Worm (Caenorhabditis elegans) whole organism, early embryonic: ENCODE measurements around the gene Y67H2A.7.

ENCODE experiments used
- B0310.2 ChIP-seq: sonication (generic microtip); optimal IDR thresholded peaks from 2 replicates; lab custom pipeline; 2016; ENCODE audit warnings: mild to moderate bottlenecking, missing genetic modification characterization, missing compliant biosample characterization
- F13C5.2 ChIP-seq: sonication (generic microtip); optimal IDR thresholded peaks from 2 replicates; lab custom pipeline; 2017; ENCODE audit warnings: mild to moderate bottlenecking, missing genetic modification characterization, inconsistent platforms, missing compliant biosample characterization
- aly-1 ChIP-seq: sonication (generic microtip); optimal IDR thresholded peaks from 2 replicates; lab custom pipeline; 2016; ENCODE audit warnings: missing genetic modification characterization, missing compliant biosample characterization
- ama-1 ChIP-seq: fragments of 150-350 bp; optimal IDR thresholded peaks from 2 replicates; lab custom pipeline; 2014
- ceh-13 ChIP-seq: fragments of 200-800 bp; sonication (Bioruptor generic); optimal IDR thresholded peaks from 2 replicates; lab custom pipeline; 2018; ENCODE audit warnings: mild to moderate bottlenecking, missing genetic modification characterization, missing compliant biosample characterization
- ceh-36 ChIP-seq: sonication (generic microtip); optimal IDR thresholded peaks from 2 replicates; lab custom pipeline; 2016; ENCODE audit warnings: missing genetic modification characterization, inconsistent platforms, missing compliant biosample characterization
- ets-7 ChIP-seq: sonication (generic microtip); optimal IDR thresholded peaks from 2 replicates; lab custom pipeline; 2016; ENCODE audit warnings: missing genotype, missing genetic modification characterization, missing compliant biosample characterization
- flt-1 ChIP-seq: fragments of 200-800 bp; sonication (Bioruptor generic); IDR thresholded peaks from 2 replicates; pipeline ENCODE4 v1.3.6; 2022; ENCODE audit warnings: missing genetic modification characterization, missing compliant biosample characterization
- hmbx-1 ChIP-seq: sonication (generic microtip); optimal IDR thresholded peaks from 2 replicates; lab custom pipeline; 2016; ENCODE audit warnings: mild to moderate bottlenecking, missing genetic modification characterization, missing compliant biosample characterization
- hmg-4 ChIP-seq: fragments of 200-800 bp; sonication (Bioruptor generic); optimal IDR thresholded peaks from 2 replicates; lab custom pipeline; 2018; ENCODE audit warnings: mild to moderate bottlenecking, missing genetic modification characterization, missing compliant biosample characterization
- hnd-1 ChIP-seq: sonication (generic microtip); optimal IDR thresholded peaks from 2 replicates; lab custom pipeline; 2016; ENCODE audit warnings: missing genetic modification characterization, missing compliant biosample characterization
- pes-1 ChIP-seq: fragments of 200-800 bp; sonication (Bioruptor generic); IDR thresholded peaks from 2 replicates; pipeline ENCODE4 v1.3.6; 2022; ENCODE audit warnings: missing genetic modification reagents, missing genetic modification characterization, missing compliant biosample characterization
- scrt-1 ChIP-seq: fragments of 200-800 bp; sonication (Bioruptor generic); IDR thresholded peaks from 2 replicates; pipeline ENCODE4 v1.3.6; 2022; ENCODE audit warnings: missing genetic modification characterization, missing compliant biosample characterization
- sea-1 ChIP-seq: fragments of 200-800 bp; sonication (Bioruptor generic); conservative IDR thresholded peaks from 2 replicates; pipeline ENCODE4 v1.3.6; 2022; ENCODE audit warnings: missing genetic modification characterization, missing compliant biosample characterization
- tbx-11 ChIP-seq: fragments of 200-800 bp; sonication (Bioruptor generic); IDR thresholded peaks from 2 replicates; pipeline ENCODE4 v1.3.6; 2022; ENCODE audit warnings: missing genetic modification characterization, missing compliant biosample characterization
- tbx-37 ChIP-seq: fragments of 200-800 bp; sonication (Bioruptor generic); conservative IDR thresholded peaks from 2 replicates; pipeline ENCODE4 v1.3.6; 2022; ENCODE audit warnings: missing genetic modification reagents, missing genetic modification characterization, missing compliant biosample characterization
- tra-4 ChIP-seq: sonication (generic microtip); optimal IDR thresholded peaks from 2 replicates; lab custom pipeline; 2017; ENCODE audit warnings: missing genetic modification characterization, missing compliant biosample characterization

The Y67H2A.7 gene

ce11 chrIV:13289321-13289720, 14.2 kb upstream of the Y67H2A.7 start, which contains the start of gene Y67H2A.10:
Gene Y67H2A.10 (minus strand): TSS chrIV:13289504.
- TF ChIP-seq tbx-11 (GFP tag; lab: Robert Waterston, UW) (no peak), ets-7 (tag; lab: Kevin White, UChicago) (no peak), hmg-4 (no peak), ceh-36 (tag; lab: Kevin White, UChicago) (no peak), B0310.2 (tag; lab: Kevin White, UChicago) (no peak), aly-1 (tag; lab: Kevin White, UChicago) (no peak), hmbx-1 (no peak), pes-1 (0 out of 2 replicates have a peak, but pooled peaks have one; percentile 9), hnd-1 (no peak), ama-1 (no peak), flt-1 (GFP tag; lab: Robert Waterston, UW) (no peak), ceh-13 (no peak), scrt-1 (no peak), F13C5.2 (tag; lab: Kevin White, UChicago) (peak; percentile 42), sea-1 (GFP tag; lab: Robert Waterston, UW) (no peak), tbx-37 (GFP tag; lab: Robert Waterston, UW) (0 out of 2 replicates have a peak, but pooled peaks have one; percentile 27), tra-4 (tag; lab: Kevin White, UChicago) (no peak)

ce11 chrIV:13290239-13290638, 13.3 kb upstream of the Y67H2A.7 start:
- TF ChIP-seq ama-1 (no peak), ceh-13 (no peak), aly-1 (tag; lab: Kevin White, UChicago) (no peak), ets-7 (tag; lab: Kevin White, UChicago) (no peak), tra-4 (tag; lab: Kevin White, UChicago) (no peak), hmg-4 (no peak), hmbx-1 (no peak), B0310.2 (tag; lab: Kevin White, UChicago) (no peak), tbx-11 (GFP tag; lab: Robert Waterston, UW) (no peak), F13C5.2 (tag; lab: Kevin White, UChicago) (no peak), tbx-37 (GFP tag; lab: Robert Waterston, UW) (no peak), ceh-36 (tag; lab: Kevin White, UChicago) (no peak), scrt-1 (no peak), flt-1 (GFP tag; lab: Robert Waterston, UW) (no peak), sea-1 (GFP tag; lab: Robert Waterston, UW) (no peak)

- 0 out of 2 replicates have a peak, but pooled peaks have one; percentile 32 for TF ChIP-seq flt-1 (GFP tag; lab: Robert Waterston, UW)
- peak; percentile 20 for TF ChIP-seq F13C5.2 (tag; lab: Kevin White, UChicago)
- TF ChIP-seq ets-7 (tag; lab: Kevin White, UChicago) = no peak
Observed at ce11 chrIV:13297746-13298145, 5.8 kb upstream of the Y67H2A.7 start, which contains the start of the genes Y67H2A.2 and micu-1. Gene Y67H2A.2 (minus strand): TSS chrIV:13297819. Gene micu-1 (plus strand): TSS chrIV:13297926.

ce11 chrIV:13299648-13300047, 3.9 kb upstream of the Y67H2A.7 start:
- TF ChIP-seq ceh-36 (tag; lab: Kevin White, UChicago) (no peak), ama-1 (no peak), hmbx-1 (no peak), sea-1 (GFP tag; lab: Robert Waterston, UW) (no peak), hnd-1 (no peak), tbx-37 (GFP tag; lab: Robert Waterston, UW) (no peak), aly-1 (tag; lab: Kevin White, UChicago) (no peak), ets-7 (tag; lab: Kevin White, UChicago) (no peak), flt-1 (GFP tag; lab: Robert Waterston, UW) (no peak), tra-4 (tag; lab: Kevin White, UChicago) (no peak), pes-1 (no peak), ceh-13 (no peak), B0310.2 (tag; lab: Kevin White, UChicago) (no peak), hmg-4 (no peak), tbx-11 (GFP tag; lab: Robert Waterston, UW) (no peak), scrt-1 (no peak), F13C5.2 (tag; lab: Kevin White, UChicago) (no peak)

ce11 chrIV:13300109-13300508, 3.4 kb upstream of the Y67H2A.7 start, which contains the start of gene kdp-1:
Gene kdp-1 (plus strand): TSS chrIV:13300188.
- TF ChIP-seq sea-1 (GFP tag; lab: Robert Waterston, UW) (no peak), scrt-1 (no peak), tbx-11 (GFP tag; lab: Robert Waterston, UW) (no peak), tra-4 (tag; lab: Kevin White, UChicago) (no peak), B0310.2 (tag; lab: Kevin White, UChicago) (no peak), F13C5.2 (tag; lab: Kevin White, UChicago) (no peak), hmbx-1 (no peak), hmg-4 (no peak), aly-1 (tag; lab: Kevin White, UChicago) (no peak), pes-1 (no peak), hnd-1 (no peak), ama-1 (no peak), ceh-13 (no peak), flt-1 (GFP tag; lab: Robert Waterston, UW) (no peak), ceh-36 (tag; lab: Kevin White, UChicago) (no peak), ets-7 (tag; lab: Kevin White, UChicago) (no peak), tbx-37 (GFP tag; lab: Robert Waterston, UW) (no peak)

ce11 chrIV:13300591-13300990, 3.0 kb upstream of the Y67H2A.7 start, which contains the start of gene csn-6:
Gene csn-6 (plus strand): TSS chrIV:13300824.
- TF ChIP-seq pes-1 (no peak), sea-1 (GFP tag; lab: Robert Waterston, UW) (no peak), F13C5.2 (tag; lab: Kevin White, UChicago) (no peak), B0310.2 (tag; lab: Kevin White, UChicago) (no peak), aly-1 (tag; lab: Kevin White, UChicago) (no peak)

ce11 chrIV:13304786-13305185, 1.2 kb downstream of the Y67H2A.7 start:
- TF ChIP-seq flt-1 (GFP tag; lab: Robert Waterston, UW) (no peak), ceh-36 (tag; lab: Kevin White, UChicago) (no peak), aly-1 (tag; lab: Kevin White, UChicago) (no peak), hmg-4 (no peak), ets-7 (tag; lab: Kevin White, UChicago) (no peak), ceh-13 (no peak)
